Worm (Caenorhabditis elegans) whole organism, L2 larva: ENCODE results near the gene H13N06.7.

Experiments used
- R02D3.7 ChIP-seq: fragments of 150-350 bp; optimal IDR thresholded peaks from 2 replicates; lab custom pipeline; 2014; ENCODE audit warnings: missing biosample characterization, missing genetic modification characterization
- crh-2 ChIP-seq: sonication (generic microtip); optimal IDR thresholded peaks from 2 replicates; lab custom pipeline; 2017; ENCODE audit warnings: missing biosample characterization, missing genetic modification characterization
- egl-27 ChIP-seq: sonication (generic microtip); optimal IDR thresholded peaks from 3 replicates; lab custom pipeline; 2017; ENCODE audit warnings: missing biosample characterization, missing genetic modification reagents, missing genetic modification characterization
- gmeb-1 ChIP-seq: fragments of 150-350 bp; optimal IDR thresholded peaks from 2 replicates; lab custom pipeline; 2014; ENCODE audit warnings: missing biosample characterization, missing genetic modification characterization
- nhr-11 ChIP-seq: fragments of 150-350 bp; optimal IDR thresholded peaks from 2 replicates; lab custom pipeline; 2014; ENCODE audit warnings: missing biosample characterization, missing genetic modification characterization
- nhr-21 ChIP-seq: fragments of 150-350 bp; optimal IDR thresholded peaks from 2 replicates; lab custom pipeline; 2014; ENCODE audit warnings: missing biosample characterization, missing genetic modification characterization
- nhr-6 ChIP-seq: fragments of 150-350 bp; optimal IDR thresholded peaks from 2 replicates; lab custom pipeline; 2014; ENCODE audit warnings: missing biosample characterization, missing genetic modification characterization
- unc-39 ChIP-seq: fragments of 150-350 bp; optimal IDR thresholded peaks from 2 replicates; lab custom pipeline; 2014; ENCODE audit warnings: missing biosample characterization, missing genetic modification characterization
- unc-62 ChIP-seq: fragments of 150-350 bp; optimal IDR thresholded peaks from 2 replicates; lab custom pipeline; 2014; ENCODE audit warnings: missing biosample characterization, missing genetic modification reagents, missing genetic modification characterization
- ztf-4 ChIP-seq: fragments of 150-350 bp; optimal IDR thresholded peaks from 2 replicates; lab custom pipeline; 2014; ENCODE audit warnings: missing biosample characterization, missing genetic modification characterization

DNA sequence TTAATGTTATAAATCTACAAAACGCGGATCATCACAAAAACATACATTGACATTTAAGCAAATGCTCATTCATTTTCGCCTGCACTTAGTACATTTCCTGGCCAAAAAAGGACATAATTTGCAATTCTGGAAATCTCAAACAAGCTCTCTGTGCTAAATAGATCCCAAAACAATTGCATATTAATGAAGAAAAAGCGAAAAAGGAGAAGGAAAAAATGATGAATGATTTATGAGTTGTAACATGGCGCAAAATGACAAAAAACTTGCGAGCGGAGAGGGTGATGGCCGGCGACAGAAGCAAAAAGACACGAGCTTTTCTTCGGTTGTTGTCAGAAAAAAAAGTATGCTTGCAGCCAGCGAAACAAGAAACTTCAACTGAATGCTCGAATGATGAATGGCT, 52.0 kb downstream of the H13N06.7 start:
- TF ChIP-seq egl-27: no peak
- no peak for TF ChIP-seq nhr-6 (tag; lab: Kevin White, UChicago)
- TF ChIP-seq ztf-4 (tag; lab: Kevin White, UChicago): no peak
- no peak for TF ChIP-seq nhr-21 (tag; lab: Kevin White, UChicago)
- TF ChIP-seq crh-2 (tag; lab: Kevin White, UChicago): peak; percentile 15
- no peak for TF ChIP-seq R02D3.7 (tag; lab: Kevin White, UChicago)
- no peak for TF ChIP-seq unc-39
- no peak for TF ChIP-seq nhr-11 (tag; lab: Kevin White, UChicago)
- no peak for TF ChIP-seq unc-62
- TF ChIP-seq gmeb-1 (tag; lab: Kevin White, UChicago): no peak
